Fruit fly (Drosophila melanogaster): ENCODE measurements around the gene CG34112.

- TF ChIP-seq CG1620 (GFP tag; optimal IDR thresholded peaks at IDR 0.05) = no peak
- no peak for TF ChIP-seq toe (GFP tag; optimal IDR thresholded peaks at IDR 0.05)
- no peak for TF ChIP-seq Clk (GFP tag; optimal IDR thresholded peaks at IDR 0.05)
- no peak for TF ChIP-seq Crg-1 (GFP tag; optimal IDR thresholded peaks at IDR 0.05)
- TF ChIP-seq cnc (optimal IDR thresholded peaks at IDR 0.05) = no peak
Measured at dm6 chr3R:4400497-4400833, 6.4 kb upstream of the CG34112 start, which contains the start of gene CG14647.

All from whole organism, adult.